Worm (Caenorhabditis elegans) whole organism, late embryonic: Measurements from ENCODE around the gene mup-4.

Source experiments
- C08G9.2 ChIP-seq: sonication (generic microtip); optimal IDR thresholded peaks from 2 replicates; lab custom pipeline; 2016; ENCODE audit warnings: mild to moderate bottlenecking, missing genetic modification characterization, moderate library complexity, missing compliant biosample characterization
- F13H6.1 ChIP-seq: sonication (generic microtip); optimal IDR thresholded peaks from 2 replicates; lab custom pipeline; 2016; ENCODE audit warnings: missing genetic modification characterization, missing compliant biosample characterization
- K02D7.2 ChIP-seq: sonication (generic microtip); optimal IDR thresholded peaks from 2 replicates; lab custom pipeline; 2017; ENCODE audit warnings: mild to moderate bottlenecking, missing genetic modification characterization, missing compliant biosample characterization
- K09A11.1 ChIP-seq: sonication (generic microtip); optimal IDR thresholded peaks from 2 replicates; lab custom pipeline; 2017; ENCODE audit warnings: antibody characterized with exemption, mild to moderate bottlenecking, missing genetic modification characterization, missing compliant biosample characterization; ENCODE audit not compliant: insufficient read depth
- ahr-1 ChIP-seq: sonication (generic microtip); optimal IDR thresholded peaks from 2 replicates; lab custom pipeline; 2016; ENCODE audit warnings: missing genetic modification characterization, missing compliant biosample characterization
- ama-1 ChIP-seq: fragments of 150-350 bp; optimal IDR thresholded peaks from 2 replicates; lab custom pipeline; 2014
- ceh-19 ChIP-seq: fragments of 200-800 bp; sonication (Bioruptor generic); optimal IDR thresholded peaks from 2 replicates; lab custom pipeline; 2018; ENCODE audit warnings: mild to moderate bottlenecking, missing genetic modification characterization, missing compliant biosample characterization
- ceh-24 ChIP-seq: sonication (generic microtip); optimal IDR thresholded peaks from 2 replicates; lab custom pipeline; 2016; ENCODE audit warnings: mild to moderate bottlenecking, missing genetic modification characterization, missing compliant biosample characterization
- ceh-45 ChIP-seq: fragments of 200-800 bp; sonication (Bioruptor generic); IDR thresholded peaks from 2 replicates; pipeline ENCODE4 v1.3.6; 2022; ENCODE audit warnings: missing genetic modification reagents, missing genetic modification characterization, missing compliant biosample characterization
- ceh-48 ChIP-seq: sonication (generic microtip); optimal IDR thresholded peaks from 2 replicates; lab custom pipeline; 2016; ENCODE audit warnings: missing genetic modification characterization, inconsistent platforms, missing compliant biosample characterization
- ceh-6 ChIP-seq: fragments of 200-800 bp; sonication (Bioruptor generic); optimal IDR thresholded peaks from 2 replicates; lab custom pipeline; 2018; ENCODE audit warnings: mild to moderate bottlenecking, missing genetic modification characterization, missing compliant biosample characterization
- ceh-9 ChIP-seq: sonication (generic microtip); optimal IDR thresholded peaks from 2 replicates; lab custom pipeline; 2016; ENCODE audit warnings: mild to moderate bottlenecking, missing genetic modification characterization, inconsistent platforms, missing compliant biosample characterization
- dmd-4 ChIP-seq: sonication (generic microtip); optimal IDR thresholded peaks from 2 replicates; lab custom pipeline; 2016; ENCODE audit warnings: borderline replicate concordance, missing genetic modification characterization, missing compliant biosample characterization
- dve-1 ChIP-seq: sonication (generic microtip); optimal IDR thresholded peaks from 2 replicates; lab custom pipeline; 2017; ENCODE audit warnings: antibody characterized with exemption, mild to moderate bottlenecking, missing genetic modification characterization, missing compliant biosample characterization
- elt-2 ChIP-seq: sonication (generic microtip); optimal IDR thresholded peaks from 2 replicates; lab custom pipeline; 2016; ENCODE audit warnings: missing genetic modification reagents, missing genetic modification characterization, missing compliant biosample characterization
- eyg-1 ChIP-seq: sonication (generic microtip); optimal IDR thresholded peaks from 2 replicates; lab custom pipeline; 2016; ENCODE audit warnings: missing genotype, missing genetic modification characterization, missing compliant biosample characterization
- fkh-10 ChIP-seq: fragments of 150-350 bp; optimal IDR thresholded peaks from 2 replicates; lab custom pipeline; 2014; ENCODE audit warnings: missing biosample characterization, missing genetic modification reagents, missing genetic modification characterization
- fkh-6 ChIP-seq: sonication (generic microtip); optimal IDR thresholded peaks from 2 replicates; lab custom pipeline; 2016; ENCODE audit warnings: missing genetic modification characterization, missing compliant biosample characterization
- gmeb-2 ChIP-seq: sonication (generic microtip); optimal IDR thresholded peaks from 2 replicates; lab custom pipeline; 2016; ENCODE audit warnings: missing genetic modification characterization, inconsistent platforms, missing compliant biosample characterization
- hlh-13 ChIP-seq: fragments of 200-800 bp; sonication (Bioruptor generic); optimal IDR thresholded peaks from 2 replicates; lab custom pipeline; 2018; ENCODE audit warnings: mild to moderate bottlenecking, missing genetic modification characterization, missing compliant biosample characterization
- hlh-15 ChIP-seq: sonication (generic microtip); optimal IDR thresholded peaks from 2 replicates; lab custom pipeline; 2016; ENCODE audit warnings: missing genetic modification characterization, missing compliant biosample characterization
- hlh-30 ChIP-seq: sonication (generic microtip); optimal IDR thresholded peaks from 2 replicates; lab custom pipeline; 2017; ENCODE audit warnings: antibody characterized with exemption, missing genetic modification characterization, missing compliant biosample characterization; ENCODE audit not compliant: insufficient read depth
- hlh-8 ChIP-seq: sonication (generic microtip); optimal IDR thresholded peaks from 2 replicates; lab custom pipeline; 2016; ENCODE audit warnings: missing genotype, missing genetic modification characterization, missing compliant biosample characterization
- madf-2 ChIP-seq: sonication (generic microtip); optimal IDR thresholded peaks from 2 replicates; lab custom pipeline; 2017; ENCODE audit warnings: missing genetic modification characterization, missing compliant biosample characterization
- mec-3 ChIP-seq: sonication (generic microtip); optimal IDR thresholded peaks from 2 replicates; lab custom pipeline; 2016; ENCODE audit warnings: borderline replicate concordance, missing genetic modification characterization, missing compliant biosample characterization
- nfya-1 ChIP-seq: sonication (generic microtip); optimal IDR thresholded peaks from 2 replicates; lab custom pipeline; 2017; ENCODE audit warnings: missing genetic modification characterization, mild to moderate bottlenecking, missing compliant biosample characterization, antibody characterized with exemption, moderate library complexity
- nhr-11 ChIP-seq: fragments of 150-350 bp; optimal IDR thresholded peaks from 2 replicates; lab custom pipeline; 2014; ENCODE audit warnings: missing biosample characterization, missing genetic modification characterization
- nhr-232 ChIP-seq: sonication (generic microtip); optimal IDR thresholded peaks from 2 replicates; lab custom pipeline; 2016; ENCODE audit warnings: missing genetic modification characterization, missing compliant biosample characterization
- odd-2 ChIP-seq: sonication (generic microtip); optimal IDR thresholded peaks from 2 replicates; lab custom pipeline; 2017; ENCODE audit warnings: antibody characterized with exemption, mild to moderate bottlenecking, missing genetic modification characterization, missing compliant biosample characterization
- pat-9 ChIP-seq: fragments of 200-800 bp; sonication (Bioruptor generic); optimal IDR thresholded peaks from 2 replicates; lab custom pipeline; 2018; ENCODE audit warnings: mild to moderate bottlenecking, missing genetic modification characterization, moderate library complexity, missing compliant biosample characterization
- pax-1 ChIP-seq: fragments of 150-350 bp; optimal IDR thresholded peaks from 2 replicates; lab custom pipeline; 2014; ENCODE audit warnings: missing biosample characterization, missing genetic modification characterization
- pqm-1 ChIP-seq: sonication (generic microtip); optimal IDR thresholded peaks from 2 replicates; lab custom pipeline; 2016; ENCODE audit warnings: missing genetic modification characterization, missing compliant biosample characterization
- pros-1 ChIP-seq: fragments of 150-350 bp; optimal IDR thresholded peaks from 2 replicates; lab custom pipeline; 2014; ENCODE audit warnings: missing biosample characterization, missing genetic modification reagents, missing genetic modification characterization
- ref-2 ChIP-seq: sonication (generic microtip); optimal IDR thresholded peaks from 2 replicates; lab custom pipeline; 2016; ENCODE audit warnings: missing genetic modification characterization, missing compliant biosample characterization
- rnt-1 ChIP-seq: sonication (generic microtip); optimal IDR thresholded peaks from 2 replicates; lab custom pipeline; 2016; ENCODE audit warnings: missing genetic modification characterization, missing compliant biosample characterization
- sox-4 ChIP-seq: sonication (generic microtip); optimal IDR thresholded peaks from 2 replicates; lab custom pipeline; 2017; ENCODE audit warnings: mild to moderate bottlenecking, missing genetic modification characterization, inconsistent platforms, missing compliant biosample characterization
- unc-42 ChIP-seq: sonication (generic microtip); optimal IDR thresholded peaks from 2 replicates; lab custom pipeline; 2016; ENCODE audit warnings: missing genotype, missing genetic modification characterization, missing compliant biosample characterization
- unc-55 ChIP-seq: sonication (generic microtip); optimal IDR thresholded peaks from 2 replicates; lab custom pipeline; 2017; ENCODE audit warnings: missing biosample characterization, missing genetic modification reagents, missing genetic modification characterization
- zip-5 ChIP-seq: sonication (generic microtip); optimal IDR thresholded peaks from 2 replicates; lab custom pipeline; 2016; ENCODE audit warnings: missing genetic modification characterization, missing compliant biosample characterization

The mup-4 gene

DNA sequence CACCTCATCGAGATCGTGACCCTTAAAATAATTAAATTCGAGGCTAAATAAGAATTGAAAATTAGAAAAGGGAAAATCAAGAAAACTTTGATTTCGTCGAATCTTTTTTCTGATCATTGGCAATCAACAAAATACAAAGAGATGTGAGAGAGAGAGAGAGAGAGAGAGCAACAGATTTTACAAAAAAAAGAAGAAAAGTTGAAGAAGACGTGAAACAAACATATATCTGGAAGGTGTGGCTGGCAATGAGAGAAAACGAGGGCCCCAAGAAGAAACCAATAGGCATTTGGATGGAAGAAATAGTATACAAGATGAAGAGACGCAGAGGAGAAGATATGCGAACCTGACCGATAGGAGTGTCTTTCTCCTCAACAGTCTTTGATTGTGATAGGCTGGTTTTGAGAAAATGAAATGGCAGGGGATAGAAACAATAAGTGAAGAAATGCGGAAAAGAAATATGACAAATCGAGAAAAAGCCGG lies at the start of gene mup-4:
TSS of gene mup-4 (minus strand) at position 51 of the 480 bp plus-strand sequence.
- TF ChIP-seq nfya-1 (peak; percentile 18), dve-1 (tag; lab: Kevin White, UChicago) (no peak)
- TF ChIP-seq, all 69 proteins: peak for 1

DNA sequence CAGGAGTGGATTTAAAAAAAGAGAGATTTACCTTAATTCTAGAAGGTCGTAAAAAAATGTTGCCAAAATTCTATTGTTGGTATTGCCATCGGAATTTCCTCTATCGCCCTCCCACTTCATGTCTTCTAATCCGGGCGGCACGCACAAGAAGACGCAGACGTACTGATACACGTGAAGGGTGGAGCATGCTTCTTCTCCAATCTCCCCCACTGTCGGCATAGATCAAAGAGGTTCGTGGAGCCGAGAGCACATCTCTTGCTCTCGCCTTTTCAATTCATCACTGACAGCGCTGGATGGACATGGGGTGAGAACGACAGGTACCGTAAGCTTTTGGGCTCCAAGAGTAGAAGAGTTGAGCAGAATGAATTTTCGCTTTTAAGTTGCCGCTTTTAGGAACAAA lies 47.7 kb upstream of the mup-4 start, which contains the start of gene lin-39:
TSS of gene lin-39 (minus strand) at position 74 of the 400 bp plus-strand sequence.
- TF ChIP-seq gmeb-2 = no peak
- TF ChIP-seq fkh-10 (GFP tag; lab: Kevin White, UChicago) = no peak
- no peak for TF ChIP-seq sox-4
- no peak for TF ChIP-seq ahr-1 (tag; lab: Kevin White, UChicago)
- no peak for TF ChIP-seq zip-5
- TF ChIP-seq dmd-4 (tag; lab: Kevin White, UChicago) = no peak
- TF ChIP-seq ceh-45 (GFP tag; lab: Robert Waterston, UW) = no peak
- no peak for TF ChIP-seq madf-2
- no peak for TF ChIP-seq hlh-15
- TF ChIP-seq fkh-6 (tag; lab: Kevin White, UChicago) = no peak
- no peak for TF ChIP-seq rnt-1 (tag; lab: Kevin White, UChicago)
- TF ChIP-seq pqm-1 = no peak
- no peak for TF ChIP-seq K09A11.1 (tag; lab: Kevin White, UChicago)
- TF ChIP-seq ama-1 (lab: Kevin White, UChicago) = no peak

DNA sequence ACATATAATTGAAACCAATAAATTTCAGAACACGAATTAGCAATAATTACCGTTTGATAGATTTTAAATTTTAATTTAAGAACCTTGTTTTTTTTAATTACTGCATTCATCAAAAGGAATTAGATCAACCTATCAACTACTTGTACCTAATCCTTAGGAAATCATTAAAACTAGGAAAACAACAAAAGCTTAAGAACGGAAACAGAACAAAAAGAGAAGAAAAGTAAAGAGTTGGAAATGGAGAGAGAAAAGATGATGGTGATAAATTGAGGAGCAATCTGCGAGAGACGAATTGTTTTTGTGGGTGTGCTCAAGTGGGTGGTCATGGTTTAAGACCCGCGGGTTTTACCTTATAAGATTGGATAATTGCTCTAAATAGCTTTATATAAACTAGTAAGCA lies 46.4 kb upstream of the mup-4 start:
- TF ChIP-seq unc-42 (tag; lab: Kevin White, UChicago) (no peak), ceh-6 (GFP tag; lab: Kevin White, UChicago) (no peak), pros-1 (tag; lab: Kevin White, UChicago) (no peak), nhr-11 (tag; lab: Kevin White, UChicago) (no peak), madf-2 (no peak), eyg-1 (tag; lab: Kevin White, UChicago) (no peak), unc-55 (GFP tag; lab: Kevin White, UChicago) (no peak), ceh-48 (tag; lab: Kevin White, UChicago) (no peak), nhr-232 (tag; lab: Kevin White, UChicago) (no peak), C08G9.2 (no peak)

DNA sequence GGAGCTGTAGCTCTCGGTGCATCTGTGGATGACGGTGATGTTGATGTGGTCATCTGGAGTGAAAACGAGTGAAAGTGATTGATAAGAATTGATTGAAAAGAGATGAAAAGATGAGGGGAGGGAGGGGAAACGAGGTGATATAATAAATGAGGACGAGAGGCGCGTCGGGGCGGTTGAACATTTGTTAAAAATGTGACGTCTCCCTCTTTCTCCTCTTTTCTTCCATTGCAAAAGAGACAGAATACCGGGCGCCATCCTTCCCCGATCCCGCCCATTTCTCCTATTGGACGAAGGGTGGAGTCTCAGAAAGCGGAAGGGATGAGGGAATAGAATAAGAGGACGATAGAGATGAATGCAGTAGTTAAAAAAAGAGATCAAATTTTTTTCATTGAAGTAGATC lies 45.7 kb upstream of the mup-4 start:
- TF ChIP-seq mec-3 (tag; lab: Kevin White, UChicago) (no peak), ref-2 (tag; lab: Kevin White, UChicago) (peak; percentile 44), hlh-30 (tag; lab: Kevin White, UChicago) (no peak), unc-55 (GFP tag; lab: Kevin White, UChicago) (peak; percentile 94), rnt-1 (tag; lab: Kevin White, UChicago) (peak; percentile 12), nfya-1 (peak; percentile 95)
- TF ChIP-seq, all 69 proteins: peak for 4

DNA sequence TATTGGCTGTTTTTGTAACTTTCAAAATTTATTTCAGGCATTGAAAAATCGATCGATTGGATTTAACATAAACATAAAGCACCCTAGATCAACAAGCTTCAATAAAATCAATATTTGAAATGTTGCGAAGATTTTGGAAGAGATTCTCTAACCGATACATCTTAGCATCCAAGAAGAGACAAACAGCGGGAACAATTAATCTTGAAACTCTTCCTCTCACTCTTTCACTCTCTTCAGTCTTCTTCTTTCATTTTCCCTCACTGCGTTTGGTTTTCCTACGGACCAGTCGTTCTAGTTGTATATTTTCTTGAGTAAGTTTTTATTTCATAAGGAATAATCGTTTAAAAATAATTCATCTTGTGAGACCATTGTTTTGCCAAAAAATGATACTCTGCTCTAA lies 44.1 kb upstream of the mup-4 start:
- TF ChIP-seq pat-9 (tag; lab: Kevin White, UChicago) (no peak), ceh-6 (GFP tag; lab: Kevin White, UChicago) (no peak), K02D7.2 (tag; lab: Kevin White, UChicago) (no peak), nhr-11 (tag; lab: Kevin White, UChicago) (no peak), hlh-13 (GFP tag; lab: Kevin White, UChicago) (no peak), elt-2 (tag; lab: Kevin White, UChicago) (no peak), sox-4 (no peak), ref-2 (tag; lab: Kevin White, UChicago) (no peak), odd-2 (tag; lab: Kevin White, UChicago) (no peak), unc-42 (tag; lab: Kevin White, UChicago) (no peak), hlh-15 (no peak), pax-1 (tag; lab: Kevin White, UChicago) (no peak), ceh-19 (GFP tag; lab: Kevin White, UChicago) (no peak), ceh-24 (no peak), hlh-8 (tag; lab: Kevin White, UChicago) (no peak), madf-2 (no peak), rnt-1 (tag; lab: Kevin White, UChicago) (no peak), ceh-9 (tag; lab: Kevin White, UChicago) (no peak), F13H6.1 (tag; lab: Kevin White, UChicago) (no peak)
